Worm (Caenorhabditis elegans) whole organism, L1 larva: ENCODE data around the gene dmd-7.
A peak's percentile ranks its signal among the peaks of the same experiment; 100 is the strongest.

Experiments
- C04F5.9 ChIP-seq: sonication (generic microtip); optimal IDR thresholded peaks from 2 replicates; lab custom pipeline; 2016; ENCODE audit warnings: missing genetic modification characterization, missing compliant biosample characterization
- C16A3.4 ChIP-seq: fragments of 150-350 bp; optimal IDR thresholded peaks from 2 replicates; lab custom pipeline; 2014; ENCODE audit warnings: missing biosample characterization, missing genetic modification characterization
- F16B12.6 ChIP-seq: fragments of 150-350 bp; optimal IDR thresholded peaks from 2 replicates; lab custom pipeline; 2014; ENCODE audit warnings: missing biosample characterization, missing genetic modification characterization
- aha-1 ChIP-seq: fragments of 150-350 bp; optimal IDR thresholded peaks from 2 replicates; lab custom pipeline; 2014; ENCODE audit warnings: missing biosample characterization, missing genetic modification characterization
- aly-2 ChIP-seq: fragments of 150-350 bp; optimal IDR thresholded peaks from 2 replicates; lab custom pipeline; 2014; ENCODE audit warnings: missing biosample characterization, missing genetic modification characterization
- blmp-1 ChIP-seq: fragments of 150-350 bp; optimal IDR thresholded peaks from 2 replicates; lab custom pipeline; 2014; ENCODE audit warnings: missing biosample characterization, missing genetic modification characterization
- ceh-63 ChIP-seq: fragments of 200-800 bp; sonication (Bioruptor generic); optimal IDR thresholded peaks from 2 replicates; lab custom pipeline; 2018; ENCODE audit warnings: mild to moderate bottlenecking, missing genetic modification characterization, missing compliant biosample characterization
- ceh-8 ChIP-seq: fragments of 200-800 bp; sonication (Bioruptor generic); optimal IDR thresholded peaks from 2 replicates; lab custom pipeline; 2018; ENCODE audit warnings: mild to moderate bottlenecking, missing genetic modification characterization, moderate library complexity, missing compliant biosample characterization
- ceh-90 ChIP-seq: sonication (generic microtip); optimal IDR thresholded peaks from 2 replicates; lab custom pipeline; 2016; ENCODE audit warnings: missing genetic modification characterization, missing compliant biosample characterization
- ces-1 ChIP-seq: fragments of 150-350 bp; optimal IDR thresholded peaks from 2 replicates; lab custom pipeline; 2014; ENCODE audit warnings: missing biosample characterization, missing genetic modification reagents, missing genetic modification characterization
- dpl-1 ChIP-seq, 3 experiments: fragments of 150-350 bp in 2 of 3; sonication (generic microtip) in 1 of 3; optimal IDR thresholded peaks; 2 replicates each; lab custom pipeline; 2014 to 2017; ENCODE audit warnings: missing biosample characterization in 3 of 3, missing genetic modification characterization in 3 of 3, missing genetic modification reagents in 3 of 3
- efl-1 ChIP-seq, 4 experiments: fragments of 150-350 bp; optimal IDR thresholded peaks in 3 of 4; peaks in 1 of 4; 1 replicate in 1 of 4; 2 replicates in 3 of 4; lab custom pipeline; 2014; ENCODE audit warnings: missing biosample characterization in 2 of 4, missing genetic modification characterization in 2 of 4, missing genetic modification reagents in 2 of 4
- efl-3 ChIP-seq: fragments of 200-800 bp; sonication (Bioruptor generic); optimal IDR thresholded peaks from 2 replicates; lab custom pipeline; 2018; ENCODE audit warnings: mild to moderate bottlenecking, missing genetic modification characterization, missing compliant biosample characterization
- elt-2 ChIP-seq: sonication (generic microtip); optimal IDR thresholded peaks from 2 replicates; lab custom pipeline; 2016; ENCODE audit warnings: missing genetic modification characterization, mild to moderate bottlenecking, inconsistent platforms, missing compliant biosample characterization, missing genetic modification reagents
- fkh-4 ChIP-seq: sonication (generic microtip); optimal IDR thresholded peaks from 2 replicates; lab custom pipeline; 2016; ENCODE audit warnings: missing compliant biosample characterization, missing genetic modification characterization, borderline replicate concordance
- fkh-8 ChIP-seq: sonication (generic microtip); optimal IDR thresholded peaks from 2 replicates; lab custom pipeline; 2016; ENCODE audit warnings: mild to moderate bottlenecking, missing genetic modification characterization, missing compliant biosample characterization
- fos-1 ChIP-seq: fragments of 150-350 bp; optimal IDR thresholded peaks from 2 replicates; lab custom pipeline; 2014; ENCODE audit warnings: missing biosample characterization, missing genetic modification characterization
- grh-1 ChIP-seq: fragments of 200-800 bp; sonication (Bioruptor generic); IDR thresholded peaks from 2 replicates; pipeline ENCODE4 v1.3.6; 2022; ENCODE audit warnings: missing genetic modification reagents, missing genetic modification characterization, missing compliant biosample characterization
- irx-1 ChIP-seq: sonication (generic microtip); optimal IDR thresholded peaks from 2 replicates; lab custom pipeline; 2016; ENCODE audit warnings: missing genetic modification characterization, missing compliant biosample characterization
- lin-13 ChIP-seq: fragments of 150-350 bp; optimal IDR thresholded peaks from 2 replicates; lab custom pipeline; 2014; ENCODE audit warnings: missing biosample characterization, missing genetic modification reagents, missing genetic modification characterization
- lin-35 ChIP-seq, 2 experiments: fragments of 150-350 bp; optimal IDR thresholded peaks; 2 replicates each; lab custom pipeline; 2014; ENCODE audit warnings: missing biosample characterization in 2 of 2, missing genetic modification characterization in 2 of 2, missing genetic modification reagents in 2 of 2
- lir-3 ChIP-seq: sonication (generic microtip); optimal IDR thresholded peaks from 2 replicates; lab custom pipeline; 2016; ENCODE audit warnings: mild to moderate bottlenecking, missing genetic modification characterization, moderate library complexity, missing compliant biosample characterization; ENCODE audit not compliant: poor library complexity
- lsy-2 ChIP-seq, 2 experiments: fragments of 150-350 bp; optimal IDR thresholded peaks; 2 replicates each; lab custom pipeline; 2014; ENCODE audit warnings: missing biosample characterization in 2 of 2, missing genetic modification characterization in 2 of 2
- mab-9 ChIP-seq: fragments of 200-800 bp; sonication (Bioruptor generic); IDR thresholded peaks from 2 replicates; pipeline ENCODE4 v1.3.6; 2022; ENCODE audit warnings: missing genetic modification reagents, missing genetic modification characterization, missing compliant biosample characterization
- mdl-1 ChIP-seq, 2 experiments: fragments of 150-350 bp; optimal IDR thresholded peaks; 2 replicates each; lab custom pipeline; 2014 to 2017; ENCODE audit warnings: missing biosample characterization in 2 of 2, missing genetic modification characterization in 2 of 2, inconsistent platforms in 1 of 2
- nhr-11 ChIP-seq: fragments of 150-350 bp; optimal IDR thresholded peaks from 2 replicates; lab custom pipeline; 2014; ENCODE audit warnings: missing biosample characterization, missing genetic modification characterization
- nhr-12 ChIP-seq: sonication (generic microtip); optimal IDR thresholded peaks from 2 replicates; lab custom pipeline; 2017; ENCODE audit warnings: missing biosample characterization, missing genetic modification characterization
- nhr-237 ChIP-seq: fragments of 150-350 bp; optimal IDR thresholded peaks from 2 replicates; lab custom pipeline; 2014; ENCODE audit warnings: missing biosample characterization, missing genetic modification characterization
- nhr-28 ChIP-seq: fragments of 150-350 bp; optimal IDR thresholded peaks from 2 replicates; lab custom pipeline; 2014; ENCODE audit warnings: missing biosample characterization, missing genetic modification characterization
- nhr-76 ChIP-seq: sonication (generic microtip); optimal IDR thresholded peaks from 2 replicates; lab custom pipeline; 2017; ENCODE audit warnings: missing biosample characterization, missing genetic modification characterization
- nhr-85 ChIP-seq: sonication (generic microtip); peaks from one replicate; lab custom pipeline; 2016; ENCODE audit warnings: missing genetic modification characterization, inconsistent platforms, missing compliant biosample characterization
- pag-3 ChIP-seq: sonication (generic microtip); optimal IDR thresholded peaks from 2 replicates; lab custom pipeline; 2017; ENCODE audit warnings: missing genetic modification characterization, mild to moderate bottlenecking, missing compliant biosample characterization, antibody characterized with exemption, borderline replicate concordance; ENCODE audit not compliant: insufficient read depth
- pax-3 ChIP-seq: fragments of 200-800 bp; sonication (Bioruptor generic); optimal IDR thresholded peaks from 2 replicates; lab custom pipeline; 2018; ENCODE audit warnings: mild to moderate bottlenecking, missing genetic modification characterization, moderate library complexity, missing compliant biosample characterization
- pqm-1 ChIP-seq: sonication (generic microtip); optimal IDR thresholded peaks from 3 replicates; lab custom pipeline; 2017; ENCODE audit warnings: missing biosample characterization, missing genetic modification characterization
- rnt-1 ChIP-seq: sonication (generic microtip); optimal IDR thresholded peaks from 2 replicates; lab custom pipeline; 2016; ENCODE audit warnings: mild to moderate bottlenecking, missing genetic modification characterization, moderate library complexity, missing compliant biosample characterization
- snpc-4 ChIP-seq: fragments of 150-350 bp; optimal IDR thresholded peaks from 2 replicates; lab custom pipeline; 2014; ENCODE audit warnings: missing biosample characterization, missing genetic modification characterization
- snu-23 ChIP-seq: sonication (generic microtip); optimal IDR thresholded peaks from 2 replicates; lab custom pipeline; 2016; ENCODE audit warnings: missing genetic modification characterization, missing compliant biosample characterization
- sox-4 ChIP-seq: sonication (generic microtip); optimal IDR thresholded peaks from 2 replicates; lab custom pipeline; 2016; ENCODE audit warnings: missing genetic modification characterization, missing compliant biosample characterization
- swsn-7 ChIP-seq: sonication (generic microtip); optimal IDR thresholded peaks from 2 replicates; lab custom pipeline; 2016; ENCODE audit warnings: missing genetic modification characterization, missing compliant biosample characterization
- tbx-2 ChIP-seq: sonication (generic microtip); optimal IDR thresholded peaks from 2 replicates; lab custom pipeline; 2016; ENCODE audit warnings: missing genetic modification characterization, missing compliant biosample characterization
- tlp-1 ChIP-seq: fragments of 150-350 bp; optimal IDR thresholded peaks from 2 replicates; lab custom pipeline; 2014; ENCODE audit warnings: missing biosample characterization, missing genetic modification characterization
- unc-130 ChIP-seq: fragments of 150-350 bp; optimal IDR thresholded peaks from 2 replicates; lab custom pipeline; 2017; ENCODE audit warnings: missing biosample characterization, missing genetic modification characterization, inconsistent platforms
- unc-30 ChIP-seq: sonication (generic microtip); optimal IDR thresholded peaks from 2 replicates; lab custom pipeline; 2017; ENCODE audit warnings: missing biosample characterization, missing genetic modification characterization
- unc-62 ChIP-seq: fragments of 150-350 bp; optimal IDR thresholded peaks from 2 replicates; lab custom pipeline; 2014; ENCODE audit warnings: missing biosample characterization, missing genetic modification reagents, missing genetic modification characterization
- xbp-1 ChIP-seq: sonication (generic microtip); optimal IDR thresholded peaks from 2 replicates; lab custom pipeline; 2016; ENCODE audit warnings: missing genetic modification characterization, missing compliant biosample characterization
- zag-1 ChIP-seq: fragments of 150-350 bp; optimal IDR thresholded peaks from 2 replicates; lab custom pipeline; 2014; ENCODE audit warnings: missing biosample characterization, missing genetic modification characterization
- zip-4 ChIP-seq: fragments of 200-800 bp; sonication (Bioruptor generic); optimal IDR thresholded peaks from 2 replicates; lab custom pipeline; 2018; ENCODE audit warnings: mild to moderate bottlenecking, missing genetic modification characterization, moderate library complexity, missing compliant biosample characterization
- ztf-4 ChIP-seq: fragments of 150-350 bp; optimal IDR thresholded peaks from 2 replicates; lab custom pipeline; 2014; ENCODE audit warnings: missing biosample characterization, missing genetic modification characterization

Gene dmd-7

DNA sequence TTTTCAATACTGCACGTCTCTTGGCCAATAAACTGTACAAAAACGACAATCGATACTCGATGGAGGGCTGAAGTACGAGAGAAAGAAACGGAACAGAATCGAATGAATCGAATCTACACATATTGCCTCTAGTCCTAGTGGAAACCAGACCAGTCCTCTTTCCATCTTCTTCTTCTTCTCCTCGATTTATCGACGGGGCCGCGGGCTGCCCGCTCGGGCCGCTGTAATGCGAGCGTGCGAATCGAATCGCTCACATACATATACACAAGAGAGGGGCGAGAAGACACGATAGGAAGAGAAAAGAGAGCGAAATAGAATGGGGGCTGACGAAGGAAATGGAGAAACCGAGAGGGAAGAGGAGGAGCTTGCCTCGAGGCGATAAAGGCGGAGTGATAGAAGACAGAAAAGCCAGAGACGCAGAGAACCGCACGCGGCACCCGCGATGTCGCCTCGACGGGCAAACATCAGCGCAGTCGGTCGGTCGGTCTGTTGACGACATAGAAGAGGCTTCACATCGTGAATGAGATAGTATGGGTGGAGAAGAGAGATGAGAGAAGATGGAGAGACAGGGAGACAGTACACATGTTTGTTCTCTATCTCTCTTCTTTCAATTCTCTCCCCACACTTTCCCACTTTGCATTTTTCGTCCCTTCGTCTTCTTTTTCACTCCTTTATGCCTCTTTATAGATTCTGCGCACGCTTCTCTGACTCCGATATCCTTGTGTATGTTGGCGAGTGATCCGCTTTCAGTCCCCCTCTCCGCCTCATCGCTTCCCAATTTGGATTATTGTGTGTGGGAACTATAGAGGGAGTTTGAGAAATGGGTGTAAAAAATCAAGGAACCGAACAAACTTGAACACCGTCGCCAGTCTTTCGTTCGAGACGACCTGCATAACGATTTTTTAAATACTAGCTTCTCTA, 19.1 kb upstream of the dmd-7 start (continued):
- TF ChIP-seq ces-1 (GFP tag; lab: Kevin White, UChicago): no peak
- TF ChIP-seq fkh-4 (tag; lab: Kevin White, UChicago): peak; percentile 87
- TF ChIP-seq pag-3 (tag; lab: Kevin White, UChicago): no peak
- TF ChIP-seq nhr-76 (tag; lab: Kevin White, UChicago): peak; percentile 89
- peak; percentile 80 for TF ChIP-seq elt-2 (tag; lab: Kevin White, UChicago)
- TF ChIP-seq fkh-8 (tag; lab: Kevin White, UChicago): peak; percentile 99
- peak; percentile 20 for TF ChIP-seq zag-1
- peak; percentile 37 for TF ChIP-seq ceh-90 (tag; lab: Kevin White, UChicago)
- peak; percentile 84 for TF ChIP-seq fos-1
- TF ChIP-seq lir-3 (tag; lab: Kevin White, UChicago): peak; percentile 88
- TF ChIP-seq lin-35 (GFP tag; optimal IDR thresholded peaks at IDR 0.05; lab: Kevin White, UChicago): peak; percentile 78 to 81
- TF ChIP-seq mab-9 (GFP tag; lab: Robert Waterston, UW): peak; percentile 94
- peak; percentile 73 for TF ChIP-seq nhr-11 (tag; lab: Kevin White, UChicago)
- TF ChIP-seq ztf-4: peak; percentile 97
- TF ChIP-seq unc-130 (tag; lab: Kevin White, UChicago): peak; percentile 93
- TF ChIP-seq nhr-28 (tag; lab: Kevin White, UChicago): peak; percentile 1
- TF ChIP-seq lin-13 (GFP tag; lab: Kevin White, UChicago): peak; percentile 92
- peak; percentile 84 for TF ChIP-seq zip-4 (GFP tag; lab: Kevin White, UChicago)
- peak; percentile 83 to 89 for TF ChIP-seq efl-1 (optimal IDR thresholded peaks at IDR 0.05; lab: Kevin White, UChicago)
- TF ChIP-seq efl-1 (GFP tag; optimal IDR thresholded peaks at IDR 0.05 in 1 of 2; lab: Kevin White, UChicago): peak; percentile 47 to 95
- TF ChIP-seq snpc-4 (tag; lab: Kevin White, UChicago): peak; percentile 72
- peak; percentile 89 for TF ChIP-seq C16A3.4 (tag; lab: Kevin White, UChicago)
- peak; percentile 8 for TF ChIP-seq efl-3 (GFP tag; lab: Kevin White, UChicago)
- TF ChIP-seq pqm-1 (tag; lab: Kevin White, UChicago): no peak
- TF ChIP-seq tbx-2 (tag; lab: Kevin White, UChicago): peak; percentile 99
- no peak for TF ChIP-seq F16B12.6 (tag; lab: Kevin White, UChicago)
- no peak for TF ChIP-seq unc-62
- peak; percentile 66 for TF ChIP-seq aha-1 (tag; lab: Kevin White, UChicago)
- peak; percentile 22 to 61 (median 53) for TF ChIP-seq dpl-1 (GFP tag; optimal IDR thresholded peaks at IDR 0.05; lab: Kevin White, UChicago)
- no peak for TF ChIP-seq nhr-12 (tag; lab: Kevin White, UChicago)
- no peak for TF ChIP-seq tlp-1 (tag; lab: Kevin White, UChicago)
- TF ChIP-seq C04F5.9 (tag; lab: Kevin White, UChicago): peak; percentile 38
- peak; percentile 92 for TF ChIP-seq rnt-1 (tag; lab: Kevin White, UChicago)
- TF ChIP-seq lsy-2 (tag; optimal IDR thresholded peaks at IDR 0.05; lab: Kevin White, UChicago): peak; percentile 89 to 92
- TF ChIP-seq snu-23 (GFP tag; lab: Kevin White, UChicago): peak; percentile 99

ce11 chrV:6228400-6228895, 18.3 kb upstream of the dmd-7 start:
- TF ChIP-seq sox-4 (no peak), mdl-1 (tag; optimal IDR thresholded peaks at IDR 0.05; lab: Kevin White, UChicago) (no peak), ceh-63 (GFP tag; lab: Kevin White, UChicago) (no peak), nhr-85 (tag; lab: Kevin White, UChicago) (peak; percentile 91), lsy-2 (tag; optimal IDR thresholded peaks at IDR 0.05; lab: Kevin White, UChicago) (peak; percentile 32 to 65), lir-3 (tag; lab: Kevin White, UChicago) (no peak), aly-2 (tag; lab: Kevin White, UChicago) (no peak), elt-2 (tag; lab: Kevin White, UChicago) (peak; percentile 5), blmp-1 (peak; percentile 46), pax-3 (tag; lab: Kevin White, UChicago) (no peak), mab-9 (GFP tag; lab: Robert Waterston, UW) (peak; percentile 46; the same call in 1 of the 2 replicates), grh-1 (GFP tag; lab: Robert Waterston, UW) (peak; percentile 52; the same call in 1 of the 2 replicates), ceh-8 (GFP tag; lab: Kevin White, UChicago) (no peak), zag-1 (peak; percentile 33), unc-30 (tag; lab: Kevin White, UChicago) (no peak), nhr-237 (tag; lab: Kevin White, UChicago) (no peak), irx-1 (tag; lab: Kevin White, UChicago) (no peak), rnt-1 (tag; lab: Kevin White, UChicago) (peak; percentile 36), swsn-7 (tag; lab: Kevin White, UChicago) (peak; percentile 36), pqm-1 (tag; lab: Kevin White, UChicago) (no peak), snpc-4 (tag; lab: Kevin White, UChicago) (no peak), xbp-1 (tag; lab: Kevin White, UChicago) (peak; percentile 19)
